Fruit fly (Drosophila melanogaster) whole organism, adult: ENCODE data around the gene Mst84Da.

Experiments used
- CG11617 ChIP-seq: fragments of 200-800 bp; sonication (Bioruptor generic); optimal IDR thresholded peaks from 2 replicates; lab custom pipeline; 2017; ENCODE audit warnings: mild to moderate bottlenecking, missing biosample characterization, missing genetic modification reagents, missing genetic modification characterization
- CG14711 ChIP-seq: fragments of 200-800 bp; sonication (Bioruptor generic); optimal IDR thresholded peaks from 2 replicates; lab custom pipeline; 2018; ENCODE audit warnings: missing biosample characterization, mild to moderate bottlenecking, missing genetic modification characterization, moderate library complexity
- CG7045 ChIP-seq: fragments of 200-800 bp; sonication (Bioruptor generic); optimal IDR thresholded peaks from 2 replicates; lab custom pipeline; 2017; ENCODE audit warnings: missing biosample characterization, mild to moderate bottlenecking, missing genetic modification characterization
- bab1 ChIP-seq: fragments of 200-800 bp; sonication (Bioruptor generic); optimal IDR thresholded peaks from 3 replicates; lab custom pipeline; 2019; ENCODE audit warnings: missing biosample characterization, mild to moderate bottlenecking, missing genetic modification characterization, moderate library complexity
- cnc ChIP-seq, 2 experiments: fragments of >200 bp; optimal IDR thresholded peaks; 2 replicates each; lab custom pipeline; 2017
- kay ChIP-seq: fragments of 200-800 bp; sonication (Bioruptor generic); peaks from one replicate; lab custom pipeline; 2016; ENCODE audit warnings: missing biosample characterization, missing genetic modification characterization, borderline replicate concordance
- ovo ChIP-seq: fragments of 200-800 bp; sonication (Bioruptor generic); optimal IDR thresholded peaks from 2 replicates; lab custom pipeline; 2016; ENCODE audit warnings: missing biosample characterization, missing genetic modification characterization
- tj ChIP-seq: fragments of 200-800 bp; sonication (Bioruptor generic); optimal IDR thresholded peaks from 3 replicates; lab custom pipeline; 2017; ENCODE audit warnings: missing biosample characterization, mild to moderate bottlenecking, missing genetic modification characterization, moderate library complexity

- no peak for TF ChIP-seq ovo (GFP tag; lab: Kevin White, UChicago)
- no peak for TF ChIP-seq kay
- no peak for TF ChIP-seq CG7045 (GFP tag; lab: Kevin White, UChicago)
- no peak for TF ChIP-seq CG14711 (tag; lab: Kevin White, UChicago)
- TF ChIP-seq CG11617 (GFP tag; lab: Kevin White, UChicago) = no peak
- no peak for TF ChIP-seq tj (GFP tag; lab: Kevin White, UChicago)
- no peak for TF ChIP-seq cnc (optimal IDR thresholded peaks at IDR 0.05; lab: Kevin White, UChicago)
- TF ChIP-seq bab1 = no peak
Observed at dm6 chr3R:7365527-7365926, at the start of gene Mst84Da, which contains the start of gene Mst84Db.
